Fruit fly (Drosophila melanogaster) whole organism, adult: Measurements from ENCODE around the gene CG9672.

Experiments used
- CG11617 ChIP-seq: fragments of 200-800 bp; sonication (Bioruptor generic); optimal IDR thresholded peaks from 2 replicates; lab custom pipeline; 2017; ENCODE audit warnings: mild to moderate bottlenecking, missing biosample characterization, missing genetic modification reagents, missing genetic modification characterization
- CG12768 ChIP-seq: fragments of 200-800 bp; sonication (Bioruptor generic); optimal IDR thresholded peaks from 2 replicates; lab custom pipeline; 2017; ENCODE audit warnings: missing biosample characterization, missing genetic modification characterization, mild to moderate bottlenecking, moderate library complexity, missing genetic modification reagents
- CG14711 ChIP-seq: fragments of 200-800 bp; sonication (Bioruptor generic); optimal IDR thresholded peaks from 2 replicates; lab custom pipeline; 2018; ENCODE audit warnings: missing biosample characterization, mild to moderate bottlenecking, missing genetic modification characterization, moderate library complexity
- CG1620 ChIP-seq: fragments of 200-800 bp; sonication (Bioruptor generic); optimal IDR thresholded peaks from 2 replicates; lab custom pipeline; 2016; ENCODE audit warnings: missing biosample characterization, missing genetic modification characterization
- CG33017 ChIP-seq: fragments of 200-800 bp; sonication (Bioruptor generic); optimal IDR thresholded peaks from 2 replicates; lab custom pipeline; 2018; ENCODE audit warnings: missing biosample characterization, mild to moderate bottlenecking, missing genetic modification characterization, moderate library complexity
- CG5204 ChIP-seq: fragments of 200-800 bp; sonication (Bioruptor generic); optimal IDR thresholded peaks from 2 replicates; lab custom pipeline; 2016; ENCODE audit warnings: missing biosample characterization, missing genetic modification characterization
- CG7045 ChIP-seq: fragments of 200-800 bp; sonication (Bioruptor generic); optimal IDR thresholded peaks from 2 replicates; lab custom pipeline; 2017; ENCODE audit warnings: missing biosample characterization, mild to moderate bottlenecking, missing genetic modification characterization
- CG7101 ChIP-seq: fragments of 200-800 bp; sonication (Bioruptor generic); optimal IDR thresholded peaks from 2 replicates; lab custom pipeline; 2018; ENCODE audit warnings: missing biosample characterization, mild to moderate bottlenecking, missing genetic modification characterization, moderate library complexity
- Clk ChIP-seq: fragments of 200-800 bp; sonication (Bioruptor generic); optimal IDR thresholded peaks from 2 replicates; lab custom pipeline; 2017; ENCODE audit warnings: missing biosample characterization, missing genetic modification characterization
- Crg-1 ChIP-seq: fragments of 200-800 bp; sonication (Bioruptor generic); optimal IDR thresholded peaks from 2 replicates; lab custom pipeline; 2016; ENCODE audit warnings: missing biosample characterization, missing genetic modification characterization
- Hr96 ChIP-seq: fragments of 200-800 bp; sonication (Bioruptor generic); optimal IDR thresholded peaks from 2 replicates; lab custom pipeline; 2016; ENCODE audit warnings: missing biosample characterization, missing genetic modification characterization
- Mnt ChIP-seq: fragments of 200-800 bp; sonication (Bioruptor generic); optimal IDR thresholded peaks from 2 replicates; lab custom pipeline; 2016; ENCODE audit warnings: missing biosample characterization, mild to moderate bottlenecking, missing genetic modification characterization
- bab1 ChIP-seq: fragments of 200-800 bp; sonication (Bioruptor generic); optimal IDR thresholded peaks from 3 replicates; lab custom pipeline; 2019; ENCODE audit warnings: missing biosample characterization, mild to moderate bottlenecking, missing genetic modification characterization, moderate library complexity
- cic ChIP-seq: fragments of 200-800 bp; sonication (Bioruptor generic); optimal IDR thresholded peaks from 2 replicates; lab custom pipeline; 2017; ENCODE audit warnings: missing biosample characterization, mild to moderate bottlenecking, missing genetic modification characterization, moderate library complexity
- cnc ChIP-seq, 2 experiments: fragments of >200 bp; optimal IDR thresholded peaks; 2 replicates each; lab custom pipeline; 2017
- kay ChIP-seq: fragments of 200-800 bp; sonication (Bioruptor generic); peaks from one replicate; lab custom pipeline; 2016; ENCODE audit warnings: missing biosample characterization, missing genetic modification characterization, borderline replicate concordance
- ovo ChIP-seq: fragments of 200-800 bp; sonication (Bioruptor generic); optimal IDR thresholded peaks from 2 replicates; lab custom pipeline; 2016; ENCODE audit warnings: missing biosample characterization, missing genetic modification characterization
- pad ChIP-seq: fragments of 200-800 bp; sonication (Bioruptor generic); optimal IDR thresholded peaks from 3 replicates; lab custom pipeline; 2017; ENCODE audit warnings: missing biosample characterization, missing genetic modification characterization, mild to moderate bottlenecking, moderate library complexity, missing genetic modification reagents
- tj ChIP-seq: fragments of 200-800 bp; sonication (Bioruptor generic); optimal IDR thresholded peaks from 3 replicates; lab custom pipeline; 2017; ENCODE audit warnings: missing biosample characterization, mild to moderate bottlenecking, missing genetic modification characterization, moderate library complexity
- toe ChIP-seq: fragments of 200-800 bp; sonication (Bioruptor generic); optimal IDR thresholded peaks from 2 replicates; lab custom pipeline; 2016; ENCODE audit warnings: missing biosample characterization, missing genetic modification characterization

Gene CG9672

dm6 chrX:16746824-16747223, 40.1 kb upstream of the CG9672 start:
- no peak for TF ChIP-seq tj
- TF ChIP-seq CG11617 (GFP tag; lab: Kevin White, UChicago), result no peak
- no peak for TF ChIP-seq CG33017
- no peak for TF ChIP-seq CG1620 (GFP tag; lab: Kevin White, UChicago)
- TF ChIP-seq pad, result no peak
- no peak for TF ChIP-seq Mnt (GFP tag; lab: Kevin White, UChicago)
- TF ChIP-seq CG7045 (GFP tag; lab: Kevin White, UChicago), result no peak
- TF ChIP-seq kay (GFP tag; lab: Kevin White, UChicago), result peak; percentile 50
- TF ChIP-seq cic (GFP tag; lab: Kevin White, UChicago), result no peak
- no peak for TF ChIP-seq Crg-1 (GFP tag; lab: Kevin White, UChicago)
- TF ChIP-seq ovo, result no peak
- no peak for TF ChIP-seq CG5204 (GFP tag; lab: Kevin White, UChicago)
- TF ChIP-seq Hr96, result no peak
- TF ChIP-seq bab1 (GFP tag; lab: Kevin White, UChicago), result peak; percentile 20
- TF ChIP-seq CG12768 (GFP tag; lab: Kevin White, UChicago), result no peak

- TF ChIP-seq toe, result no peak
Measured at dm6 chrX:16745942-16746341, 39.3 kb upstream of the CG9672 start.

dm6 chrX:16744345-16744744, 37.7 kb upstream of the CG9672 start:
- no peak for TF ChIP-seq bab1 (GFP tag; lab: Kevin White, UChicago)
- no peak for TF ChIP-seq CG12768 (GFP tag; lab: Kevin White, UChicago)
- TF ChIP-seq ovo, result no peak
- TF ChIP-seq tj, result no peak
- TF ChIP-seq cnc (optimal IDR thresholded peaks at IDR 0.05; lab: Kevin White, UChicago), result no peak
- no peak for TF ChIP-seq CG11617 (GFP tag; lab: Kevin White, UChicago)
- no peak for TF ChIP-seq pad
- TF ChIP-seq Hr96, result no peak
- no peak for TF ChIP-seq CG33017
- TF ChIP-seq Clk (GFP tag; lab: Kevin White, UChicago), result no peak
- TF ChIP-seq toe, result no peak
- no peak for TF ChIP-seq CG7101 (tag; lab: Kevin White, UChicago)
- TF ChIP-seq CG14711 (tag; lab: Kevin White, UChicago), result no peak
- TF ChIP-seq CG5204 (GFP tag; lab: Kevin White, UChicago), result no peak
- TF ChIP-seq cic (GFP tag; lab: Kevin White, UChicago), result no peak
- TF ChIP-seq kay (GFP tag; lab: Kevin White, UChicago), result no peak

DNA sequence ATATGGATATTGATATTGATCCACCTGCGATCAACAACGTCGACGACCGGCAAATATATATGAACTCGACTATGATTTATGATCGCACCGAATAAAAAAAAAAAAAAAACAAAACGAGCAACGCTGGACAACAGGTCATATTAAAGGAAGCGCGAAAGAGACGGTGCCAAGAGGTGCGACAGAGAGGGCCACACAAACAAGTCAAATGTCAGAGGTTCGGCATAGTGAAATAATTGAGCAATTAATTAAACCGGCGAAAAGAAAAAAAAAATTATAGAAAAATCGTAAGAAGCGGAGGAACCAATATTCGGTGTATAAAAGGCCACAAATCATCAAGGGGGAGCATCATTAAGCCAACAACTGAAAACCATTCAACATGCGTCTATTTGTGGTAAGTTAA, 35.9 kb upstream of the CG9672 start, which contains the start of gene Twdlalpha:
TSS of gene Twdlalpha (plus strand) at position 301 of the 400 bp plus-strand sequence.
- no peak for TF ChIP-seq kay (GFP tag; lab: Kevin White, UChicago)
- TF ChIP-seq Mnt (GFP tag; lab: Kevin White, UChicago), result no peak
- TF ChIP-seq ovo, result no peak
- TF ChIP-seq Hr96, result no peak
- no peak for TF ChIP-seq CG5204 (GFP tag; lab: Kevin White, UChicago)
- TF ChIP-seq Crg-1 (GFP tag; lab: Kevin White, UChicago), result no peak
- no peak for TF ChIP-seq Clk (GFP tag; lab: Kevin White, UChicago)
- no peak for TF ChIP-seq cnc (optimal IDR thresholded peaks at IDR 0.05; lab: Kevin White, UChicago)
- TF ChIP-seq CG12768 (GFP tag; lab: Kevin White, UChicago), result no peak
- no peak for TF ChIP-seq CG7101 (tag; lab: Kevin White, UChicago)
- TF ChIP-seq CG11617 (GFP tag; lab: Kevin White, UChicago), result no peak
- no peak for TF ChIP-seq toe
- TF ChIP-seq tj, result no peak
- TF ChIP-seq CG7045 (GFP tag; lab: Kevin White, UChicago), result no peak
- no peak for TF ChIP-seq bab1 (GFP tag; lab: Kevin White, UChicago)
- no peak for TF ChIP-seq CG1620 (GFP tag; lab: Kevin White, UChicago)
- no peak for TF ChIP-seq pad
- TF ChIP-seq cic (GFP tag; lab: Kevin White, UChicago), result no peak
- no peak for TF ChIP-seq CG33017
- no peak for TF ChIP-seq CG14711 (tag; lab: Kevin White, UChicago)

DNA sequence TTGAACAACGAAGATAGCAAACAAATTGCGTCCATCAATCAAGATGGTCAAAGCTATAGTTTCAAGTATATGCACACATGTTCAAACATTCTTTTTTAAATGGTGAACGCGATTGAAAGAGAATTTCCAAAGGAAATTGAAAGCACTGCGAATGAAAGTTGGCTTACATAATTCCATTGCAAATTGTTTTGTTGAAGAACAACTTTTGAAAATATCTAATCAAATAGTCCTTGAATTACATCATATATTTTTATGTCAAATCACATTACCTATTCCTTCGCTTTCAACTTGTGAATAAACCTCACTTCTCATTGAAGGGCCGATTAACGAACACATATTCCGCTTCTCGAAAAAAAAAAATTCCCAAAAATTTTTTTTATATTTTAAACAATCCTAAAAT, 33.9 kb upstream of the CG9672 start, which contains the start of gene CG32568:
TSS of gene CG32568 (plus strand) at position 301 of the 400 bp plus-strand sequence.
- no peak for TF ChIP-seq ovo
- TF ChIP-seq tj, result no peak

DNA sequence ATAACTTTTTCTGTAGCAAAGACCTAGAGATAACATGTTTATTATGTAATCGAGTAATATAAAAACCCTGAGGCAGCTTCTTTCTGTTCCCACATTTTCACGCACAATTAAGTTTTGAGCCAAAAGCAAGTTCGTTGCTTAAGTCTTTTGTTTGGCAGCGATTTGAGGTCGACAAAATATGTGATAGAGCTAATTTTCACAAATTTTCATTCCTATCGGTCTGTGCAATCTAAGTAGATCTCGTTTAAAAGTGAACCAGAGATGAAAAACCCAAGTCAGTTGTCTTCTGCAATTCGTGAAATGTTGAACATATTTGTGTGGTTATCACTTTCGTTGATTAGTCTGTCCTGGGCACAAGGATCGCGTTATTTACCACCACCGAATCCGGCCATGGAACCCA, 31.2 kb upstream of the CG9672 start, which contains the start of gene TwdlZ:
TSS of gene TwdlZ (plus strand) at position 301 of the 400 bp plus-strand sequence.
- TF ChIP-seq toe (no peak), CG14711 (tag; lab: Kevin White, UChicago) (no peak), Mnt (GFP tag; lab: Kevin White, UChicago) (no peak), CG7101 (tag; lab: Kevin White, UChicago) (no peak), CG5204 (GFP tag; lab: Kevin White, UChicago) (no peak), cic (GFP tag; lab: Kevin White, UChicago) (no peak), tj (no peak), pad (no peak), ovo (no peak), CG7045 (GFP tag; lab: Kevin White, UChicago) (no peak), CG12768 (GFP tag; lab: Kevin White, UChicago) (no peak), Hr96 (no peak), CG1620 (GFP tag; lab: Kevin White, UChicago) (no peak), CG33017 (no peak), kay (GFP tag; lab: Kevin White, UChicago) (no peak)

DNA sequence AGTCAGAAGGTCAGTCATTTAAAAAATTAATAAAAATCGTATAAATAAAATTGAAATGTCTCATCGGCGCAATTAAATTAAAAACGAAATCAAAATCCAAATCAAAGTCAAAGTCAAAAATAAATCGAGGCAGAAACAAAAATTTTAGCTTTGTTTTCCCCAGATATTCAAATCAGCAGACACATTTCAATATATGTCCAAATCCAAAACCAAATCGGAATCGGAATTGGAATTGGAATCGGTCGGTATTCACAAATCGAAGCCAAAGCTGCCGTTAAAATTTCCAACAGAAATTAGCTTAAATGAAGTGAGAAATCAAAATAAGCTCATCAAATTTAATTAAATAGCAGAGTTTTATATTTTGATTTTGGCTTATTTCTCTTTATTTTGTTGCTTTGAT, 29.5 kb upstream of the CG9672 start:
- TF ChIP-seq toe, result no peak
- TF ChIP-seq CG33017, result no peak
- no peak for TF ChIP-seq kay (GFP tag; lab: Kevin White, UChicago)
- TF ChIP-seq CG14711 (tag; lab: Kevin White, UChicago), result no peak
- TF ChIP-seq Clk (GFP tag; lab: Kevin White, UChicago), result no peak
- TF ChIP-seq pad, result no peak
- no peak for TF ChIP-seq CG7101 (tag; lab: Kevin White, UChicago)
- no peak for TF ChIP-seq tj
- TF ChIP-seq CG1620 (GFP tag; lab: Kevin White, UChicago), result no peak
- no peak for TF ChIP-seq Crg-1 (GFP tag; lab: Kevin White, UChicago)
- TF ChIP-seq Mnt (GFP tag; lab: Kevin White, UChicago), result no peak
- no peak for TF ChIP-seq ovo
- TF ChIP-seq bab1 (GFP tag; lab: Kevin White, UChicago), result no peak
- no peak for TF ChIP-seq Hr96
- TF ChIP-seq CG11617 (GFP tag; lab: Kevin White, UChicago), result no peak
- TF ChIP-seq cnc (optimal IDR thresholded peaks at IDR 0.05; lab: Kevin White, UChicago), result no peak
- no peak for TF ChIP-seq CG12768 (GFP tag; lab: Kevin White, UChicago)
- no peak for TF ChIP-seq CG5204 (GFP tag; lab: Kevin White, UChicago)
- TF ChIP-seq cic (GFP tag; lab: Kevin White, UChicago), result no peak
